Worm (Caenorhabditis elegans) whole organism, L1 larva: Measurements from ENCODE around the gene cdkl-1.

Experiments used
- C04F5.9 ChIP-seq: sonication (generic microtip); optimal IDR thresholded peaks from 2 replicates; lab custom pipeline; 2016; ENCODE audit warnings: missing genetic modification characterization, missing compliant biosample characterization
- ama-1 ChIP-seq: fragments of 150-350 bp; optimal IDR thresholded peaks from 2 replicates; lab custom pipeline; 2014
- blmp-1 ChIP-seq: fragments of 150-350 bp; optimal IDR thresholded peaks from 2 replicates; lab custom pipeline; 2014; ENCODE audit warnings: missing biosample characterization, missing genetic modification characterization
- ceh-63 ChIP-seq: fragments of 200-800 bp; sonication (Bioruptor generic); optimal IDR thresholded peaks from 2 replicates; lab custom pipeline; 2018; ENCODE audit warnings: mild to moderate bottlenecking, missing genetic modification characterization, missing compliant biosample characterization
- ceh-82 ChIP-seq, 3 experiments: fragments of 150-350 bp in 1 of 3; sonication (generic microtip) in 2 of 3; optimal IDR thresholded peaks; 2 replicates each; lab custom pipeline; 2014 to 2017; ENCODE audit warnings: missing biosample characterization in 3 of 3, missing genetic modification characterization in 3 of 3
- ceh-88 ChIP-seq: fragments of 200-800 bp; sonication (Bioruptor generic); IDR thresholded peaks from 2 replicates; pipeline ENCODE4 v1.3.6; 2022; ENCODE audit warnings: missing genetic modification characterization, missing compliant biosample characterization
- ces-1 ChIP-seq: fragments of 150-350 bp; optimal IDR thresholded peaks from 2 replicates; lab custom pipeline; 2014; ENCODE audit warnings: missing biosample characterization, missing genetic modification reagents, missing genetic modification characterization
- dsc-1 ChIP-seq: sonication (generic microtip); optimal IDR thresholded peaks from 2 replicates; lab custom pipeline; 2016; ENCODE audit warnings: mild to moderate bottlenecking, missing genetic modification characterization, missing compliant biosample characterization
- efl-1 ChIP-seq, 4 experiments: fragments of 150-350 bp; optimal IDR thresholded peaks in 3 of 4; peaks in 1 of 4; 1 replicate in 1 of 4; 2 replicates in 3 of 4; lab custom pipeline; 2014; ENCODE audit warnings: missing biosample characterization in 2 of 4, missing genetic modification characterization in 2 of 4, missing genetic modification reagents in 2 of 4
- egl-13 ChIP-seq: sonication (generic microtip); optimal IDR thresholded peaks from 2 replicates; lab custom pipeline; 2016; ENCODE audit warnings: missing genotype, missing genetic modification reagents, missing genetic modification characterization, missing compliant biosample characterization
- egl-27 ChIP-seq, 2 experiments: fragments of 150-350 bp in 1 of 2; sonication (generic microtip); optimal IDR thresholded peaks; 3 replicates each; lab custom pipeline; 2017 to 2018; ENCODE audit warnings: missing biosample characterization in 2 of 2, missing genetic modification characterization in 2 of 2, missing genetic modification reagents in 2 of 2
- fkh-10 ChIP-seq: sonication (generic microtip); optimal IDR thresholded peaks from 2 replicates; lab custom pipeline; 2017; ENCODE audit warnings: missing biosample characterization, missing genetic modification reagents, missing genetic modification characterization
- fkh-4 ChIP-seq: sonication (generic microtip); optimal IDR thresholded peaks from 2 replicates; lab custom pipeline; 2016; ENCODE audit warnings: missing compliant biosample characterization, missing genetic modification characterization, borderline replicate concordance
- fkh-8 ChIP-seq: sonication (generic microtip); optimal IDR thresholded peaks from 2 replicates; lab custom pipeline; 2016; ENCODE audit warnings: mild to moderate bottlenecking, missing genetic modification characterization, missing compliant biosample characterization
- jun-1 ChIP-seq: fragments of 150-350 bp; optimal IDR thresholded peaks from 2 replicates; lab custom pipeline; 2014; ENCODE audit warnings: missing biosample characterization, missing genetic modification reagents, missing genetic modification characterization
- lin-14 ChIP-seq: fragments of 200-800 bp; sonication (Bioruptor generic); optimal IDR thresholded peaks from 2 replicates; lab custom pipeline; 2018; ENCODE audit warnings: mild to moderate bottlenecking, missing genetic modification characterization, moderate library complexity, missing compliant biosample characterization
- lin-15B ChIP-seq: fragments of 150-350 bp; sonication (generic microtip); optimal IDR thresholded peaks from 3 replicates; lab custom pipeline; 2014; ENCODE audit warnings: missing biosample characterization, missing genetic modification characterization
- lin-35 ChIP-seq, 2 experiments: fragments of 150-350 bp; optimal IDR thresholded peaks; 2 replicates each; lab custom pipeline; 2014; ENCODE audit warnings: missing biosample characterization in 2 of 2, missing genetic modification characterization in 2 of 2, missing genetic modification reagents in 2 of 2
- lin-39 ChIP-seq: fragments of 150-350 bp; optimal IDR thresholded peaks from 2 replicates; lab custom pipeline; 2014; ENCODE audit warnings: missing biosample characterization, missing genetic modification reagents, missing genetic modification characterization
- lsy-2 ChIP-seq, 2 experiments: fragments of 150-350 bp; optimal IDR thresholded peaks; 2 replicates each; lab custom pipeline; 2014; ENCODE audit warnings: missing biosample characterization in 2 of 2, missing genetic modification characterization in 2 of 2
- mdl-1 ChIP-seq, 2 experiments: fragments of 150-350 bp; optimal IDR thresholded peaks; 2 replicates each; lab custom pipeline; 2014 to 2017; ENCODE audit warnings: missing biosample characterization in 2 of 2, missing genetic modification characterization in 2 of 2, inconsistent platforms in 1 of 2
- mef-2 ChIP-seq: fragments of 150-350 bp; optimal IDR thresholded peaks from 2 replicates; lab custom pipeline; 2014; ENCODE audit warnings: missing biosample characterization, missing genetic modification characterization
- mep-1 ChIP-seq: fragments of 150-350 bp; optimal IDR thresholded peaks from 2 replicates; lab custom pipeline; 2014; ENCODE audit warnings: missing biosample characterization, missing genetic modification characterization
- nhr-12 ChIP-seq: sonication (generic microtip); optimal IDR thresholded peaks from 2 replicates; lab custom pipeline; 2017; ENCODE audit warnings: missing biosample characterization, missing genetic modification characterization
- nhr-19 ChIP-seq: fragments of 200-800 bp; sonication (Bioruptor generic); conservative IDR thresholded peaks from 2 replicates; pipeline ENCODE4 v1.3.6; 2022; ENCODE audit warnings: missing genetic modification characterization, missing compliant biosample characterization
- nhr-20 ChIP-seq: sonication (generic microtip); optimal IDR thresholded peaks from 2 replicates; lab custom pipeline; 2016; ENCODE audit warnings: mild to moderate bottlenecking, missing genetic modification characterization, missing compliant biosample characterization
- nhr-237 ChIP-seq: fragments of 150-350 bp; optimal IDR thresholded peaks from 2 replicates; lab custom pipeline; 2014; ENCODE audit warnings: missing biosample characterization, missing genetic modification characterization
- nhr-71 ChIP-seq: sonication (generic microtip); optimal IDR thresholded peaks from 2 replicates; lab custom pipeline; 2016; ENCODE audit warnings: mild to moderate bottlenecking, missing genetic modification characterization, moderate library complexity, missing compliant biosample characterization
- nhr-77 ChIP-seq: fragments of 150-350 bp; optimal IDR thresholded peaks from 2 replicates; lab custom pipeline; 2014; ENCODE audit warnings: missing biosample characterization, missing genetic modification characterization
- nhr-85 ChIP-seq: sonication (generic microtip); peaks from one replicate; lab custom pipeline; 2016; ENCODE audit warnings: missing genetic modification characterization, inconsistent platforms, missing compliant biosample characterization
- rnt-1 ChIP-seq: sonication (generic microtip); optimal IDR thresholded peaks from 2 replicates; lab custom pipeline; 2016; ENCODE audit warnings: mild to moderate bottlenecking, missing genetic modification characterization, moderate library complexity, missing compliant biosample characterization
- snu-23 ChIP-seq: sonication (generic microtip); optimal IDR thresholded peaks from 2 replicates; lab custom pipeline; 2016; ENCODE audit warnings: missing genetic modification characterization, missing compliant biosample characterization
- swsn-7 ChIP-seq: sonication (generic microtip); optimal IDR thresholded peaks from 2 replicates; lab custom pipeline; 2016; ENCODE audit warnings: missing genetic modification characterization, missing compliant biosample characterization
- tbx-2 ChIP-seq: sonication (generic microtip); optimal IDR thresholded peaks from 2 replicates; lab custom pipeline; 2016; ENCODE audit warnings: missing genetic modification characterization, missing compliant biosample characterization
- tlp-1 ChIP-seq: fragments of 150-350 bp; optimal IDR thresholded peaks from 2 replicates; lab custom pipeline; 2014; ENCODE audit warnings: missing biosample characterization, missing genetic modification characterization
- unc-86 ChIP-seq: sonication (generic microtip); optimal IDR thresholded peaks from 2 replicates; lab custom pipeline; 2016; ENCODE audit warnings: missing genetic modification characterization, missing compliant biosample characterization
- unc-98 ChIP-seq: fragments of 200-800 bp; sonication (Bioruptor generic); IDR thresholded peaks from 2 replicates; pipeline ENCODE4 v1.3.6; 2022; ENCODE audit warnings: missing genetic modification characterization, missing compliant biosample characterization
- xbp-1 ChIP-seq: sonication (generic microtip); optimal IDR thresholded peaks from 2 replicates; lab custom pipeline; 2016; ENCODE audit warnings: missing genetic modification characterization, missing compliant biosample characterization
- zip-4 ChIP-seq: fragments of 200-800 bp; sonication (Bioruptor generic); optimal IDR thresholded peaks from 2 replicates; lab custom pipeline; 2018; ENCODE audit warnings: mild to moderate bottlenecking, missing genetic modification characterization, moderate library complexity, missing compliant biosample characterization
- ztf-11 ChIP-seq, 2 experiments: sonication (generic microtip); optimal IDR thresholded peaks; 2 replicates each; lab custom pipeline; 2016 to 2017; ENCODE audit warnings: missing genetic modification characterization in 2 of 2, missing biosample characterization in 1 of 2, missing compliant biosample characterization in 1 of 2
- ztf-4 ChIP-seq: fragments of 150-350 bp; optimal IDR thresholded peaks from 2 replicates; lab custom pipeline; 2014; ENCODE audit warnings: missing biosample characterization, missing genetic modification characterization

The cdkl-1 gene

ce11 chrV:11140326-11140725 is 41.6 kb downstream of the cdkl-1 start:
- no peak for TF ChIP-seq ces-1 (GFP tag; lab: Kevin White, UChicago)
- TF ChIP-seq lsy-2 (tag; optimal IDR thresholded peaks at IDR 0.05; lab: Kevin White, UChicago): peak in 1 of 2 experiments; percentile 47
- TF ChIP-seq ceh-82 (tag; optimal IDR thresholded peaks at IDR 0.05; lab: Kevin White, UChicago): no peak
- peak; percentile 6 for TF ChIP-seq fkh-8 (tag; lab: Kevin White, UChicago)
- TF ChIP-seq nhr-77: no peak
- TF ChIP-seq efl-1 (optimal IDR thresholded peaks at IDR 0.05; lab: Kevin White, UChicago): peak in 1 of 2 experiments; percentile 25
- TF ChIP-seq efl-1 (GFP tag; optimal IDR thresholded peaks at IDR 0.05 in 1 of 2; lab: Kevin White, UChicago): no peak
- peak; percentile 50 for TF ChIP-seq dsc-1 (tag; lab: Kevin White, UChicago)
- TF ChIP-seq nhr-237 (tag; lab: Kevin White, UChicago): no peak
- TF ChIP-seq ceh-63 (GFP tag; lab: Kevin White, UChicago): no peak
- TF ChIP-seq nhr-71 (tag; lab: Kevin White, UChicago): peak; percentile 48
- peak; percentile 32 for TF ChIP-seq tbx-2
- TF ChIP-seq lin-39 (tag; lab: Kevin White, UChicago): no peak
- no peak for TF ChIP-seq zip-4 (GFP tag; lab: Kevin White, UChicago)
- TF ChIP-seq nhr-85: peak; percentile 3
- peak; percentile 44 for TF ChIP-seq nhr-20 (tag; lab: Kevin White, UChicago)
- TF ChIP-seq lin-35 (GFP tag; optimal IDR thresholded peaks at IDR 0.05; lab: Kevin White, UChicago): peak in 1 of 2 experiments; percentile 6
- no peak for TF ChIP-seq lin-15B (tag; lab: Kevin White, UChicago)
- no peak for TF ChIP-seq xbp-1 (tag; lab: Kevin White, UChicago)
- TF ChIP-seq snu-23 (GFP tag; lab: Kevin White, UChicago): peak; percentile 13
- no peak for TF ChIP-seq mef-2 (tag; lab: Kevin White, UChicago)
- TF ChIP-seq lin-14 (GFP tag; lab: Kevin White, UChicago): peak; percentile 84
- peak; percentile 22 for TF ChIP-seq blmp-1 (tag; lab: Kevin White, UChicago)
- peak; percentile 41 for TF ChIP-seq rnt-1 (tag; lab: Kevin White, UChicago)
- TF ChIP-seq mdl-1 (tag; optimal IDR thresholded peaks at IDR 0.05; lab: Kevin White, UChicago): peak in 1 of 2 experiments; percentile 15
- TF ChIP-seq swsn-7 (tag; lab: Kevin White, UChicago): peak; percentile 16
- no peak for TF ChIP-seq egl-13 (tag; lab: Kevin White, UChicago)
- peak; percentile 25 for TF ChIP-seq mep-1
- TF ChIP-seq egl-27 (tag; optimal IDR thresholded peaks at IDR 0.05; lab: Kevin White, UChicago): no peak
- TF ChIP-seq C04F5.9: no peak
- no peak for TF ChIP-seq fkh-10
- no peak for TF ChIP-seq ceh-88
- TF ChIP-seq ztf-11 (tag; optimal IDR thresholded peaks at IDR 0.05; lab: Kevin White, UChicago): no peak

ce11 chrV:11141179-11141578 is 42.5 kb downstream of the cdkl-1 start, which contains the start of gene folt-1:
Gene folt-1, plus strand, starts transcription at chrV:11141479.
- TF ChIP-seq jun-1 (tag; lab: Kevin White, UChicago) (no peak), nhr-19 (no peak), unc-86 (tag; lab: Kevin White, UChicago) (no peak), ztf-4 (tag; lab: Kevin White, UChicago) (no peak), tlp-1 (tag; lab: Kevin White, UChicago) (no peak), rnt-1 (tag; lab: Kevin White, UChicago) (no peak), ztf-11 (tag; optimal IDR thresholded peaks at IDR 0.05; lab: Kevin White, UChicago) (no peak), ceh-63 (GFP tag; lab: Kevin White, UChicago) (no peak), blmp-1 (tag; lab: Kevin White, UChicago) (no peak), unc-98 (GFP tag; lab: Robert Waterston, UW) (no peak), nhr-12 (no peak), fkh-4 (tag; lab: Kevin White, UChicago) (no peak), ama-1 (lab: Kevin White, UChicago) (no peak)
- TF ChIP-seq, all 84 proteins: peak for 0
